Worm (Caenorhabditis elegans): Measurements from ENCODE around the gene T19C3.5.

T19C3.5 gene

ce11 chrIII:598168-598567 lies 29.6 kb downstream of the T19C3.5 start:
- TF ChIP-seq Y53F4B.3 (GFP tag; IDR thresholded peaks at IDR 0.05) (no peak), lir-1 (GFP tag; conservative IDR thresholded peaks at IDR 0.05) (no peak), ztf-3 (GFP tag; optimal IDR thresholded peaks at IDR 0.05) (no peak), rpc-1 (optimal IDR thresholded peaks at IDR 0.05) (no peak), rpc-1 (tag; optimal IDR thresholded peaks at IDR 0.05) (no peak), ztf-22 (GFP tag; optimal IDR thresholded peaks at IDR 0.05) (no peak), hmg-20 (GFP tag; IDR thresholded peaks at IDR 0.05) (no peak), ekl-4 (GFP tag; IDR thresholded peaks at IDR 0.05) (no peak), hmg-1.2 (GFP tag; IDR thresholded peaks at IDR 0.05) (peak; percentile 96), sea-2 (GFP tag; IDR thresholded peaks at IDR 0.05) (no peak), attf-5 (GFP tag; optimal IDR thresholded peaks at IDR 0.05) (peak; percentile 59), C17E4.6 (GFP tag; IDR thresholded peaks at IDR 0.05) (no peak), madf-3 (GFP tag; IDR thresholded peaks at IDR 0.05) (0 out of 2 replicates have a peak, but pooled peaks have one; percentile 9), lin-40 (tag; optimal IDR thresholded peaks at IDR 0.05) (peak; percentile 55), mxl-1 (tag; optimal IDR thresholded peaks at IDR 0.05) (no peak), snpc-4 (GFP tag; optimal IDR thresholded peaks at IDR 0.05) (no peak), snpc-4 (tag; optimal IDR thresholded peaks at IDR 0.05) (no peak), ets-4 (GFP tag; optimal IDR thresholded peaks at IDR 0.05) (no peak), cebp-1 (GFP tag; IDR thresholded peaks at IDR 0.05) (no peak), cebp-1 (tag; optimal IDR thresholded peaks at IDR 0.05) (peak; percentile 60), chd-7 (tag; optimal IDR thresholded peaks at IDR 0.05) (peak; percentile 13), nfya-2 (GFP tag; IDR thresholded peaks at IDR 0.05) (no peak), zfh-2 (GFP tag; conservative IDR thresholded peaks at IDR 0.05) (peak; percentile 93), efl-1 (GFP tag; optimal IDR thresholded peaks at IDR 0.05) (peak; percentile 22), K12H6.12 (tag; optimal IDR thresholded peaks at IDR 0.05) (peak; percentile 25), rcor-1 (GFP tag; IDR thresholded peaks at IDR 0.05) (0 out of 2 replicates have a peak, but pooled peaks have one; percentile 6), mcd-1 (GFP tag; IDR thresholded peaks at IDR 0.05) (peak; percentile 32; the same call in 1 of the 2 replicates), F22D6.2 (tag; optimal IDR thresholded peaks at IDR 0.05) (no peak), ceh-27 (GFP tag; optimal IDR thresholded peaks at IDR 0.05) (peak; percentile 35), F33H1.4 (GFP tag; IDR thresholded peaks at IDR 0.05) (no peak), egrh-3 (GFP tag; IDR thresholded peaks at IDR 0.05) (0 out of 2 replicates have a peak, but pooled peaks have one; percentile 14), nhr-27 (tag; optimal IDR thresholded peaks at IDR 0.05) (no peak), athp-1 (tag; optimal IDR thresholded peaks at IDR 0.05) (no peak), Y53G8AR.9 (GFP tag; conservative IDR thresholded peaks at IDR 0.05) (0 out of 2 replicates have a peak, but pooled peaks have one; percentile 22), D2030.7 (GFP tag; IDR thresholded peaks at IDR 0.05) (no peak)

ce11 chrIII:595449-595848 lies 32.3 kb downstream of the T19C3.5 start:
- no peak for TF ChIP-seq ceh-58 (GFP tag; IDR thresholded peaks at IDR 0.05)
- peak; percentile 42; the same call in 1 of the 2 replicates for TF ChIP-seq egrh-3 (GFP tag; IDR thresholded peaks at IDR 0.05)
- TF ChIP-seq snpc-3.4 (tag; optimal IDR thresholded peaks at IDR 0.05), result no peak
- no peak for TF ChIP-seq lsl-1 (GFP tag; optimal IDR thresholded peaks at IDR 0.05)
- no peak for TF ChIP-seq B0261.1 (tag; optimal IDR thresholded peaks at IDR 0.05)
- TF ChIP-seq K11D2.4 (GFP tag; IDR thresholded peaks at IDR 0.05), result no peak
- TF ChIP-seq B0035.1 (tag; optimal IDR thresholded peaks at IDR 0.05), result no peak
- peak; percentile 70 for TF ChIP-seq zfh-2 (GFP tag; conservative IDR thresholded peaks at IDR 0.05)
- TF ChIP-seq nfya-2 (GFP tag; IDR thresholded peaks at IDR 0.05), result no peak
- TF ChIP-seq hlh-26 (GFP tag; conservative IDR thresholded peaks at IDR 0.05), result no peak
- no peak for TF ChIP-seq ceh-40 (GFP tag; IDR thresholded peaks at IDR 0.05)
- TF ChIP-seq tbp1 (GFP tag; optimal IDR thresholded peaks at IDR 0.05), result no peak
- no peak for TF ChIP-seq Y53F4B.3 (GFP tag; IDR thresholded peaks at IDR 0.05)
- no peak for TF ChIP-seq cebp-1 (GFP tag; IDR thresholded peaks at IDR 0.05)
- TF ChIP-seq cebp-1 (tag; optimal IDR thresholded peaks at IDR 0.05), result no peak
- TF ChIP-seq ekl-4 (GFP tag; IDR thresholded peaks at IDR 0.05), result no peak
- 0 out of 2 replicates have a peak, but pooled peaks have one; percentile 36 for TF ChIP-seq ztf-28 (GFP tag; IDR thresholded peaks at IDR 0.05)
- no peak for TF ChIP-seq lsy-27 (tag; optimal IDR thresholded peaks at IDR 0.05; ENCODE audit: borderline replicate concordance, insufficient read depth)
- TF ChIP-seq T26A5.8 (tag; optimal IDR thresholded peaks at IDR 0.05), result no peak
- no peak for TF ChIP-seq nhr-179 (tag; optimal IDR thresholded peaks at IDR 0.05)
- no peak for TF ChIP-seq xnd-1 (tag; optimal IDR thresholded peaks at IDR 0.05)
- no peak for TF ChIP-seq attf-5 (GFP tag; optimal IDR thresholded peaks at IDR 0.05)
- no peak for TF ChIP-seq C06A6.2 (GFP tag; conservative IDR thresholded peaks at IDR 0.05)

All from whole organism, young adult.